Worm (Caenorhabditis elegans): ENCODE measurements around the gene D1079.1.

DNA sequence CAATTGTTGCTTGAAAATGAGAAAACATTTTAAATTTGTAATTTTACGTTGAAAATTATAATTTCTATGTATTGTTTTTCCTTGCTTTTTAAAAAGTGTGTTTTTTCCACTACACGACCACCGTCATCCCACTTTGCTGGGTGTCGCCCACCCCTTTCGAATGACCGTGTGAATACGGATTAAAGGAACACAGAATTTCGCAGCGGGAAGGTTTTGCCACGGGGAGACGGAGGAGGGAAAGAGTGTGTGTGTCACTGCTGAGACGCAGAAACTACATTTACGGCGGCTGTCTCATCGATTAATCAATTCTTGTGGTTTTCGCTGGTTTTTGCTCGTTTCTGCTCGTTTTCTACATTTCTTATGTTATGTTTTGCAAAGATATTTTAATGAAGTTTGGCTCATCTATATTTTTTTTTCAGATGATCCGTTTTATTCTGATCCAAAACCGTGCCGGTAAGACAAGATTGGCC lies 54.9 kb downstream of the D1079.1 start, which contains the start of gene aps-2:
- TF ChIP-seq scrt-1 (GFP tag; IDR thresholded peaks at IDR 0.05) = no peak
- no peak for TF ChIP-seq tra-4 (tag; optimal IDR thresholded peaks at IDR 0.05)
- peak; percentile 59 for TF ChIP-seq hmg-4 (GFP tag; optimal IDR thresholded peaks at IDR 0.05)
- TF ChIP-seq ceh-13 (GFP tag; optimal IDR thresholded peaks at IDR 0.05) = no peak
- no peak for TF ChIP-seq ama-1 (optimal IDR thresholded peaks at IDR 0.05)
- no peak for TF ChIP-seq aly-1 (tag; optimal IDR thresholded peaks at IDR 0.05)
- TF ChIP-seq F13C5.2 (tag; optimal IDR thresholded peaks at IDR 0.05) = peak; percentile 76
- TF ChIP-seq tbx-37 (GFP tag; conservative IDR thresholded peaks at IDR 0.05) = no peak
- no peak for TF ChIP-seq ets-7 (tag; optimal IDR thresholded peaks at IDR 0.05)

All from whole organism, early embryonic.